Fruit fly (Drosophila melanogaster): Measurements from ENCODE around the gene MRG15.

Gene MRG15

dm6 chr3R:15249735-15250134 is 28.2 kb downstream of the MRG15 start, which contains the start of gene CG42404:
Gene CG42404, plus strand, starts transcription at chr3R:15250094.
- TF ChIP-seq ovo (GFP tag; optimal IDR thresholded peaks at IDR 0.05) (peak; percentile 39), tj (GFP tag; optimal IDR thresholded peaks at IDR 0.05) (no peak)

DNA sequence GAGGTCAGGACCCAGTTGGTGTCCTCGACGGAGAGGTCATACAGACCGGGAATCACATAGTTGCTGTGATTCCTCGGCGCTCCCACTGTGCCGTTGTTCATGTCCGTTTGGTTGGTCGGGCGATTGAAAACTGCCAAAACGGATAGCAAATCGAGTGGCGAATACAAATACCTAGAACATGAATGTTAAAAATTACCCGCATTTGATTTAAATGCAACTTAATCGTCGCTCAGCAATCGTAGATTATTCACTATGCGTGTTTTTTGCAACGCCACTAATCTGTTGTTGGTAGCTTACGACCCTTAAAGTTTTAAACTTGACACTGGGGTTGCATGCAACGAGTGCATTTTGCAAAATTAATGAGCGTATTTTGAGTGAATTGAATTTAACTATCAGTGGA is 28.9 kb downstream of the MRG15 start, which contains the start of gene Amt:
Gene Amt (minus strand): TSS at position 101 of the 400 bp plus-strand sequence.
- TF ChIP-seq tj (GFP tag; optimal IDR thresholded peaks at IDR 0.05) (no peak), CG12768 (GFP tag; optimal IDR thresholded peaks at IDR 0.05) (no peak), kay (GFP tag; ENCODE audit: borderline replicate concordance) (no peak), CG7045 (GFP tag; optimal IDR thresholded peaks at IDR 0.05) (no peak), Clk (GFP tag; optimal IDR thresholded peaks at IDR 0.05) (no peak), pad (GFP tag; optimal IDR thresholded peaks at IDR 0.05) (no peak), Crg-1 (GFP tag; optimal IDR thresholded peaks at IDR 0.05) (no peak), toe (GFP tag; optimal IDR thresholded peaks at IDR 0.05) (no peak), CG5204 (GFP tag; optimal IDR thresholded peaks at IDR 0.05) (no peak), Mnt (GFP tag; optimal IDR thresholded peaks at IDR 0.05) (no peak), CG1620 (GFP tag; optimal IDR thresholded peaks at IDR 0.05) (no peak), CG11617 (GFP tag; optimal IDR thresholded peaks at IDR 0.05) (no peak), CG33017 (tag; optimal IDR thresholded peaks at IDR 0.05) (no peak), cnc (optimal IDR thresholded peaks at IDR 0.05) (no peak), cic (GFP tag; optimal IDR thresholded peaks at IDR 0.05) (no peak)

DNA sequence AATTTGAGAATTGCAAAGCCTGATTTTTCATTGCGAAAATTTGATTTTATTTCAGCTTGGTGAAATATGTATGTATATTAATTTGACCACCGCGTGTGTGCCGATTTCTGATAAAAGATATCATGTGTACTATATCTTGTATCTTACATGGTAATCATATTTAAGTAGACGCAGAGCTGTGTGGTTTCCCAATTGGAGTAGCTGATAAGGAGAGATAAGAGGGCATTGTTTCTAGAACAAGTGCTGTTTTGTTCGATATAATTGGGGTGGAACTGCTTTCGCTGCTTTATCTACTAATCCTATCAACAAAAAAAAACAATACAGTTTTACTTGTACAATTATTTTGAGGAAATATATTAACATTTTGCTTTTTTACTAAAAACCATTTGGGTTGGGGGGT is 31.3 kb downstream of the MRG15 start:
- TF ChIP-seq CG12768 (GFP tag; optimal IDR thresholded peaks at IDR 0.05) (peak; percentile 18), tj (GFP tag; optimal IDR thresholded peaks at IDR 0.05) (peak; percentile 24), Clk (GFP tag; optimal IDR thresholded peaks at IDR 0.05) (no peak), kay (GFP tag; ENCODE audit: borderline replicate concordance) (no peak), CG7101 (tag; optimal IDR thresholded peaks at IDR 0.05) (peak; percentile 18)

dm6 chr3R:15243452-15243851 is 34.5 kb downstream of the MRG15 start:
- TF ChIP-seq toe (GFP tag; optimal IDR thresholded peaks at IDR 0.05): no peak
- no peak for TF ChIP-seq CG11617 (GFP tag; optimal IDR thresholded peaks at IDR 0.05)
- TF ChIP-seq Crg-1 (GFP tag; optimal IDR thresholded peaks at IDR 0.05): no peak
- TF ChIP-seq CG33017 (tag; optimal IDR thresholded peaks at IDR 0.05): no peak
- no peak for TF ChIP-seq CG7101 (tag; optimal IDR thresholded peaks at IDR 0.05)
- no peak for TF ChIP-seq kay (GFP tag; ENCODE audit: borderline replicate concordance)
- TF ChIP-seq Mnt (GFP tag; optimal IDR thresholded peaks at IDR 0.05): peak; percentile 96
- peak; percentile 48 for TF ChIP-seq CG12768 (GFP tag; optimal IDR thresholded peaks at IDR 0.05)
- TF ChIP-seq Hr96 (GFP tag; optimal IDR thresholded peaks at IDR 0.05): peak; percentile 38
- TF ChIP-seq tj (GFP tag; optimal IDR thresholded peaks at IDR 0.05): peak; percentile 80
- peak; percentile 29 for TF ChIP-seq CG5204 (GFP tag; optimal IDR thresholded peaks at IDR 0.05)
- peak; percentile 28 for TF ChIP-seq ovo (GFP tag; optimal IDR thresholded peaks at IDR 0.05)
- TF ChIP-seq pad (GFP tag; optimal IDR thresholded peaks at IDR 0.05): no peak

DNA sequence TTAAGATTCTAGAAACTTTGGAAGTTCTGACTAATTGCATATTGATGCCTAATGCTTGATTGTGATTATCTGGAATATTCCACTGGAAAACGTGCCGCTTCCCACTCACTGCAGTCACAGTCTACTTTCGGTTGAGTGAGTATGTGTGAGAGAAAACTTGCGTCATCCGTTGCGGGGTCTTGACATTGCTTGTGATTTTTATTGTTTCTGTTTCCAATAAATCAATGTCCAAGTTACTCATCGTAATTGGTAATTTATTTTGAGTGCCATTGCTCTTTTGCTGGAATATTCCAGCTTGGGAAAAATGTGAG is 34.9 kb downstream of the MRG15 start:
- TF ChIP-seq cic (GFP tag; optimal IDR thresholded peaks at IDR 0.05) (no peak), kay (GFP tag; ENCODE audit: borderline replicate concordance) (peak; percentile 51)

DNA sequence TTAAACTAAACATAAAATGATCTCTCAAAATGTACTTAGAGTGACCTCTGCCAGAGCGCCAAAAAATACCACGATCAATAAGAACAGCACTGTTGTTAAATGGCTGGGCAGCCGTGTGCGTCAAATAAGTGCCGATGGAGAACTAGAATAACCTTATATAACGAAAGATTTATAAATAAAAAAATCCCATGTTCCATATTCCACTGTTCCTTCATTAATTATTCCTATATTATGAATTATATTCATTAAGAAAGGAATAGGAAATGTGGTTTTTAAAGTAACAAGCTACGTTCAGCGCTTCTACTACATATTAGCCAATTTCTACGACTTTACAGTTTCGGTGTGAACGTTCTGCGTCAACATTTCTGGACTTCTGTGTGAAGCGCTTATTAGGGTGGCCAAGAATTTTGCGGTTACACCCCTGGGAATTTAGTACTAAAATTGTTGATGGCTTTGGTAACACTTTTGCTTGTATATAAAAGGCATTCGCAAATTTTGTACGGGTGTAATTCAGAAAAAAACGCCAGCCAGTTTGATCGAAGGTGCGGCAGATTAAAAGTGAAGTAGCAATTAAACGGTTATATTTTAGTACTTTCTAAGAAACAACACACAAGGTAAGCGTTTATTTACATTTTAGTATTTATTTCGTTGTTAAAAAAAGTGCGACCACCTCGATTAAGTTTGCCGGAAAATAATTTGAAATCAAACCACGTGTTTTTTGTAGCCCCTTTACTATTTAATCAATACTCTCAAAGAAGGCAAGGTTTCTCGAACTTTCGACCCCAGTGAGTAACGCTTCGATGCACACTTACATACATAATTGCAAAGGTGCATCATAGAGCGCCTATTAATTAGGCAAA is 35.5 kb downstream of the MRG15 start, which contains the start of the genes tefu and Hsc70-4:
Gene tefu (minus strand): TSS at position 51 of the 860 bp plus-strand sequence.
Gene Hsc70-4 (plus strand): TSS at position 502 of the 860 bp plus-strand sequence.
- TF ChIP-seq cnc (optimal IDR thresholded peaks at IDR 0.05) (no peak), pad (GFP tag; optimal IDR thresholded peaks at IDR 0.05) (peak; percentile 28), cic (GFP tag; optimal IDR thresholded peaks at IDR 0.05) (peak; percentile 80), CG1620 (GFP tag; optimal IDR thresholded peaks at IDR 0.05) (peak; percentile 53), CG5204 (GFP tag; optimal IDR thresholded peaks at IDR 0.05) (peak; percentile 82), kay (GFP tag; ENCODE audit: borderline replicate concordance) (no peak), Hr96 (GFP tag; optimal IDR thresholded peaks at IDR 0.05) (peak; percentile 51), CG33017 (tag; optimal IDR thresholded peaks at IDR 0.05) (peak; percentile 0), Mnt (GFP tag; optimal IDR thresholded peaks at IDR 0.05) (peak; percentile 93), Crg-1 (GFP tag; optimal IDR thresholded peaks at IDR 0.05) (no peak), tj (GFP tag; optimal IDR thresholded peaks at IDR 0.05) (peak; percentile 52), CG14711 (tag; optimal IDR thresholded peaks at IDR 0.05) (no peak), CG11617 (GFP tag; optimal IDR thresholded peaks at IDR 0.05) (peak; percentile 42), Clk (GFP tag; optimal IDR thresholded peaks at IDR 0.05) (peak; percentile 62), ovo (GFP tag; optimal IDR thresholded peaks at IDR 0.05) (peak; percentile 35), CG12768 (GFP tag; optimal IDR thresholded peaks at IDR 0.05) (no peak), toe (GFP tag; optimal IDR thresholded peaks at IDR 0.05) (peak; percentile 83), bab1 (GFP tag; optimal IDR thresholded peaks at IDR 0.05) (peak; percentile 69), CG7101 (tag; optimal IDR thresholded peaks at IDR 0.05) (peak; percentile 55), CG7045 (GFP tag; optimal IDR thresholded peaks at IDR 0.05) (peak; percentile 41)

- no peak for TF ChIP-seq CG33017 (tag; optimal IDR thresholded peaks at IDR 0.05)
- no peak for TF ChIP-seq Mnt (GFP tag; optimal IDR thresholded peaks at IDR 0.05)
- TF ChIP-seq CG12768 (GFP tag; optimal IDR thresholded peaks at IDR 0.05): no peak
- TF ChIP-seq ovo (GFP tag; optimal IDR thresholded peaks at IDR 0.05): no peak
- no peak for TF ChIP-seq CG5204 (GFP tag; optimal IDR thresholded peaks at IDR 0.05)
- no peak for TF ChIP-seq pad (GFP tag; optimal IDR thresholded peaks at IDR 0.05)
- TF ChIP-seq tj (GFP tag; optimal IDR thresholded peaks at IDR 0.05): no peak
- TF ChIP-seq bab1 (GFP tag; optimal IDR thresholded peaks at IDR 0.05): no peak
- no peak for TF ChIP-seq cnc (optimal IDR thresholded peaks at IDR 0.05)
- no peak for TF ChIP-seq CG11617 (GFP tag; optimal IDR thresholded peaks at IDR 0.05)
- no peak for TF ChIP-seq CG1620 (GFP tag; optimal IDR thresholded peaks at IDR 0.05)
- TF ChIP-seq kay (GFP tag; ENCODE audit: borderline replicate concordance): no peak
- no peak for TF ChIP-seq cic (GFP tag; optimal IDR thresholded peaks at IDR 0.05)
- TF ChIP-seq toe (GFP tag; optimal IDR thresholded peaks at IDR 0.05): no peak
- no peak for TF ChIP-seq CG7045 (GFP tag; optimal IDR thresholded peaks at IDR 0.05)
- no peak for TF ChIP-seq Crg-1 (GFP tag; optimal IDR thresholded peaks at IDR 0.05)
- TF ChIP-seq Hr96 (GFP tag; optimal IDR thresholded peaks at IDR 0.05): no peak
- TF ChIP-seq Clk (GFP tag; optimal IDR thresholded peaks at IDR 0.05): no peak
- TF ChIP-seq CG14711 (tag; optimal IDR thresholded peaks at IDR 0.05): no peak
- TF ChIP-seq CG7101 (tag; optimal IDR thresholded peaks at IDR 0.05): no peak
These were observed 46.2 kb downstream of the MRG15 start for dm6 chr3R:15231635-15232138.

All from whole organism, adult.